Worm (Caenorhabditis elegans) whole organism, L1 larva: ENCODE data around the gene R03H10.7.

Experiments used
- ceh-82 ChIP-seq, 3 experiments: fragments of 150-350 bp in 1 of 3; sonication (generic microtip) in 2 of 3; optimal IDR thresholded peaks; 2 replicates each; lab custom pipeline; 2014 to 2017; ENCODE audit warnings: missing biosample characterization in 3 of 3, missing genetic modification characterization in 3 of 3
- ces-1 ChIP-seq: fragments of 150-350 bp; optimal IDR thresholded peaks from 2 replicates; lab custom pipeline; 2014; ENCODE audit warnings: missing biosample characterization, missing genetic modification reagents, missing genetic modification characterization
- dpl-1 ChIP-seq, 3 experiments: fragments of 150-350 bp in 2 of 3; sonication (generic microtip) in 1 of 3; optimal IDR thresholded peaks; 2 replicates each; lab custom pipeline; 2014 to 2017; ENCODE audit warnings: missing biosample characterization in 3 of 3, missing genetic modification characterization in 3 of 3, missing genetic modification reagents in 3 of 3
- elt-3 ChIP-seq, 6 experiments: fragments of 150-350 bp in 1 of 6; sonication (generic microtip); optimal IDR thresholded peaks; 2 replicates each; lab custom pipeline; 2017 to 2018; ENCODE audit warnings: missing biosample characterization in 6 of 6, missing genetic modification characterization in 6 of 6, inconsistent platforms in 1 of 6
- fkh-10 ChIP-seq: sonication (generic microtip); optimal IDR thresholded peaks from 2 replicates; lab custom pipeline; 2017; ENCODE audit warnings: missing biosample characterization, missing genetic modification reagents, missing genetic modification characterization
- hpl-2 ChIP-seq: fragments of 150-350 bp; optimal IDR thresholded peaks from 2 replicates; lab custom pipeline; 2014; ENCODE audit warnings: missing biosample characterization, missing genetic modification reagents, missing genetic modification characterization
- nhr-77 ChIP-seq: fragments of 150-350 bp; optimal IDR thresholded peaks from 2 replicates; lab custom pipeline; 2014; ENCODE audit warnings: missing biosample characterization, missing genetic modification characterization
- skn-1 ChIP-seq: fragments of 150-350 bp; optimal IDR thresholded peaks from 2 replicates; lab custom pipeline; 2014; ENCODE audit warnings: missing biosample characterization, missing genetic modification characterization
- snpc-4 ChIP-seq: fragments of 150-350 bp; optimal IDR thresholded peaks from 2 replicates; lab custom pipeline; 2014; ENCODE audit warnings: missing biosample characterization, missing genetic modification characterization
- snu-23 ChIP-seq: sonication (generic microtip); optimal IDR thresholded peaks from 2 replicates; lab custom pipeline; 2016; ENCODE audit warnings: missing genetic modification characterization, missing compliant biosample characterization
- sox-4 ChIP-seq: sonication (generic microtip); optimal IDR thresholded peaks from 2 replicates; lab custom pipeline; 2016; ENCODE audit warnings: missing genetic modification characterization, missing compliant biosample characterization
- sup-37 ChIP-seq: fragments of 200-800 bp; sonication (Bioruptor generic); optimal IDR thresholded peaks from 2 replicates; lab custom pipeline; 2018; ENCODE audit warnings: mild to moderate bottlenecking, missing genetic modification characterization, missing compliant biosample characterization
- unc-130 ChIP-seq: fragments of 150-350 bp; optimal IDR thresholded peaks from 2 replicates; lab custom pipeline; 2017; ENCODE audit warnings: missing biosample characterization, missing genetic modification characterization, inconsistent platforms
- zag-1 ChIP-seq: fragments of 150-350 bp; optimal IDR thresholded peaks from 2 replicates; lab custom pipeline; 2014; ENCODE audit warnings: missing biosample characterization, missing genetic modification characterization

- TF ChIP-seq zag-1 (no peak), nhr-77 (no peak), dpl-1 (GFP tag; optimal IDR thresholded peaks at IDR 0.05; lab: Kevin White, UChicago) (no peak), fkh-10 (GFP tag; lab: Kevin White, UChicago) (no peak), ceh-82 (tag; optimal IDR thresholded peaks at IDR 0.05; lab: Kevin White, UChicago) (no peak), unc-130 (tag; lab: Kevin White, UChicago) (no peak), sox-4 (tag; lab: Kevin White, UChicago) (no peak), elt-3 (tag; optimal IDR thresholded peaks at IDR 0.05; lab: Kevin White, UChicago) (no peak), ces-1 (GFP tag; lab: Kevin White, UChicago) (no peak), skn-1 (tag; lab: Kevin White, UChicago) (no peak), hpl-2 (no peak), snu-23 (GFP tag; lab: Kevin White, UChicago) (no peak), sup-37 (no peak), snpc-4 (tag; lab: Kevin White, UChicago) (no peak)
Measured at ce11 chrII:4215318-4215717, 36.6 kb upstream of the R03H10.7 start, which contains the start of gene F31D5.2.
